Fruit fly (Drosophila melanogaster): ENCODE data around the gene Arl1.
A peak's percentile ranks its signal among the peaks of the same experiment; 100 is the strongest.

Arl1 gene

dm6 chr3L:15954784-15955427, 28.0 kb upstream of the Arl1 start, which contains the start of the genes Pka-C3 and GXIVsPLA2 (continued):
- TF ChIP-seq gro (GFP tag; optimal IDR thresholded peaks at IDR 0.05) (peak; percentile 10), amos (GFP tag; IDR thresholded peaks at IDR 0.05; ENCODE audit: partially characterized antibody) (no peak), Sin3A (optimal IDR thresholded peaks at IDR 0.05) (no peak), CG16815 (GFP tag; optimal IDR thresholded peaks at IDR 0.05) (no peak), CG15514 (GFP tag; optimal IDR thresholded peaks at IDR 0.05) (peak; percentile 24), pb (GFP tag; optimal IDR thresholded peaks at IDR 0.05) (no peak), CG11723 (GFP tag; optimal IDR thresholded peaks at IDR 0.05) (no peak), Hmx (GFP tag; optimal IDR thresholded peaks at IDR 0.05) (no peak), Sox100B (GFP tag; optimal IDR thresholded peaks at IDR 0.05) (peak; percentile 24), dan (GFP tag; IDR thresholded peaks at IDR 0.05) (no peak), HLHmδ (GFP tag; optimal IDR thresholded peaks at IDR 0.05) (no peak), CG8924 (tag; optimal IDR thresholded peaks at IDR 0.05) (peak; percentile 32), Lim3 (GFP tag; IDR thresholded peaks at IDR 0.05) (no peak), bcd (GFP tag; optimal IDR thresholded peaks at IDR 0.05) (no peak), cad (GFP tag; optimal IDR thresholded peaks at IDR 0.05) (no peak), CG10543 (GFP tag; optimal IDR thresholded peaks at IDR 0.05) (no peak), Doc2 (GFP tag; IDR thresholded peaks at IDR 0.05) (no peak), CG17359 (tag; optimal IDR thresholded peaks at IDR 0.05) (no peak), CTCF (GFP tag; optimal IDR thresholded peaks at IDR 0.05) (peak; percentile 95), PHDP (tag; optimal IDR thresholded peaks at IDR 0.05) (peak; percentile 14), Trl (optimal IDR thresholded peaks at IDR 0.05) (no peak), Trl (GFP tag; optimal IDR thresholded peaks at IDR 0.05) (no peak), gcm (GFP tag; optimal IDR thresholded peaks at IDR 0.05) (no peak), sima (GFP tag; optimal IDR thresholded peaks at IDR 0.05) (no peak), CG34224 (GFP tag; IDR thresholded peaks at IDR 0.05; ENCODE audit: partially characterized antibody) (no peak), Hsf (GFP tag; optimal IDR thresholded peaks at IDR 0.05) (no peak), CG11695 (GFP tag; IDR thresholded peaks at IDR 0.05) (no peak), CG8478 (optimal IDR thresholded peaks at IDR 0.05) (no peak), cwo (GFP tag; optimal IDR thresholded peaks at IDR 0.05) (no peak), CG10654 (GFP tag; optimal IDR thresholded peaks at IDR 0.05) (no peak), odd (GFP tag; optimal IDR thresholded peaks at IDR 0.05) (no peak), Dad (GFP tag; optimal IDR thresholded peaks at IDR 0.05) (no peak), CG18599 (GFP tag; optimal IDR thresholded peaks at IDR 0.05) (no peak), Dek (tag; optimal IDR thresholded peaks at IDR 0.05) (peak; percentile 25), sna (GFP tag; IDR thresholded peaks at IDR 0.05; ENCODE audit: partially characterized antibody) (no peak), stwl (tag; optimal IDR thresholded peaks at IDR 0.05) (peak; percentile 64), Hey (tag; optimal IDR thresholded peaks at IDR 0.05) (no peak), Eip74EF (GFP tag; optimal IDR thresholded peaks at IDR 0.05) (no peak), chif (GFP tag; optimal IDR thresholded peaks at IDR 0.05) (no peak), tna (GFP tag; IDR thresholded peaks at IDR 0.05; ENCODE audit: partially characterized antibody) (no peak), D19A (tag; optimal IDR thresholded peaks at IDR 0.05) (no peak), D19B (GFP tag; optimal IDR thresholded peaks at IDR 0.05) (no peak), CG30403 (GFP tag; optimal IDR thresholded peaks at IDR 0.05) (no peak), Optix (GFP tag; IDR thresholded peaks at IDR 0.05) (no peak), otp (GFP tag; IDR thresholded peaks at IDR 0.05) (no peak), Rx (GFP tag; IDR thresholded peaks at IDR 0.05) (no peak), CG1529 (GFP tag; optimal IDR thresholded peaks at IDR 0.05) (no peak), tin (GFP tag; optimal IDR thresholded peaks at IDR 0.05) (no peak), CG6765 (GFP tag; optimal IDR thresholded peaks at IDR 0.05) (no peak), chm (GFP tag; IDR thresholded peaks at IDR 0.05) (no peak), unpg (GFP tag; optimal IDR thresholded peaks at IDR 0.05) (no peak), CG3065 (GFP tag; optimal IDR thresholded peaks at IDR 0.05) (no peak)
